Worm (Caenorhabditis elegans): ENCODE data around the gene col-135.

DNA sequence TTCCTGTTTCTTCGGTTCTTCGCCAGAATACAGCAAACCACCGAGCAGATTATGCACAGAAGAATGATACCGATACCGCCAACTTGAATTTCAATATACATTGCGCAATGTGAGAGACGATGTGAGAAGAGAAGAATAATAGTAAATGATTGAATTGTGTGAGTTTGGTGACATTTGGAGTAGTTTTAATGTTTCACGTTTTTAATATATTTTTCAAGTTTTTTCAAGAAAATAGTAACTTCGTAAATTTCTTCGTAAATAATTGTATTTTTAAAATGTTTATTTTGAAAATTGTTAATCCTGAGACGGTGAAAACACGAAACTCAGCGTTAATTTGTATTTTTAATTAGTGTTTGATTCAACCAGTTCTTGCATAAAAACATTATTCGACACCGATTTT lies 18.5 kb downstream of the col-135 start, which contains the start of gene M199.134:
- TF ChIP-seq pha-4 (tag; optimal IDR thresholded peaks at IDR 0.05) = no peak
- no peak for TF ChIP-seq nhr-237 (tag; optimal IDR thresholded peaks at IDR 0.05)
- TF ChIP-seq flh-1 (GFP tag; optimal IDR thresholded peaks at IDR 0.05) = no peak
- TF ChIP-seq mab-5 (tag; optimal IDR thresholded peaks at IDR 0.05) = no peak
- no peak for TF ChIP-seq elt-3 (tag; optimal IDR thresholded peaks at IDR 0.05)
- no peak for TF ChIP-seq ztf-11 (tag; optimal IDR thresholded peaks at IDR 0.05)
- TF ChIP-seq ham-2 (GFP tag; optimal IDR thresholded peaks at IDR 0.05) = no peak

All from whole organism, mixed stage, embryonic.